Worm (Caenorhabditis elegans): Measurements from ENCODE around the gene glb-13.

Gene glb-13

ce11 chrX:12378293-12378692, at the start of gene glb-13:
Gene glb-13 (minus strand): TSS chrX:12378393.
- no peak for TF ChIP-seq unc-62 (GFP tag; optimal IDR thresholded peaks at IDR 0.05)

- no peak for TF ChIP-seq unc-62 (GFP tag; optimal IDR thresholded peaks at IDR 0.05)
Measured at ce11 chrX:12425427-12425826, 47.2 kb upstream of the glb-13 start, which contains the start of gene T24D3.2. Gene T24D3.2 (plus strand): TSS chrX:12425730.

ce11 chrX:12422580-12422979, 44.4 kb upstream of the glb-13 start:
- no peak for TF ChIP-seq unc-62 (GFP tag; optimal IDR thresholded peaks at IDR 0.05)

- TF ChIP-seq unc-62 (GFP tag; optimal IDR thresholded peaks at IDR 0.05) = no peak
Measured at ce11 chrX:12415832-12416231, 37.6 kb upstream of the glb-13 start.

ce11 chrX:12413941-12414340, 35.7 kb upstream of the glb-13 start, which contains the start of gene lin-2:
Gene lin-2 (minus strand): TSS chrX:12414041.
- no peak for TF ChIP-seq unc-62 (GFP tag; optimal IDR thresholded peaks at IDR 0.05)

- TF ChIP-seq unc-62 (GFP tag; optimal IDR thresholded peaks at IDR 0.05) = no peak
Measured at ce11 chrX:12407297-12407696, 29.1 kb upstream of the glb-13 start.

ce11 chrX:12406592-12406991, 28.4 kb upstream of the glb-13 start:
- no peak for TF ChIP-seq unc-62 (GFP tag; optimal IDR thresholded peaks at IDR 0.05)

- no peak for TF ChIP-seq unc-62 (GFP tag; optimal IDR thresholded peaks at IDR 0.05)
Measured at ce11 chrX:12406037-12406436, 27.8 kb upstream of the glb-13 start.

- no peak for TF ChIP-seq unc-62 (GFP tag; optimal IDR thresholded peaks at IDR 0.05)
Measured at ce11 chrX:12404729-12405128, 26.5 kb upstream of the glb-13 start.

ce11 chrX:12393786-12394308, 15.7 kb upstream of the glb-13 start, which contains the start of gene F17E5.2:
Gene F17E5.2 (plus strand): TSS chrX:12394258.
- TF ChIP-seq unc-62 (GFP tag; optimal IDR thresholded peaks at IDR 0.05) = no peak

- TF ChIP-seq unc-62 (GFP tag; optimal IDR thresholded peaks at IDR 0.05) = no peak
Measured at ce11 chrX:12391380-12391779, 13.2 kb upstream of the glb-13 start, which contains the start of gene nekl-3. Gene nekl-3 (minus strand): TSS chrX:12391480.

ce11 chrX:12375783-12376182, 2.4 kb downstream of the glb-13 start:
- no peak for TF ChIP-seq unc-62 (GFP tag; optimal IDR thresholded peaks at IDR 0.05)

ce11 chrX:12371321-12371720, 6.9 kb downstream of the glb-13 start, which contains the start of gene rif-1.2:
Gene rif-1.2 (minus strand): TSS chrX:12371421.
- no peak for TF ChIP-seq unc-62 (GFP tag; optimal IDR thresholded peaks at IDR 0.05)

ce11 chrX:12367498-12367897, 10.7 kb downstream of the glb-13 start:
- TF ChIP-seq unc-62 (GFP tag; optimal IDR thresholded peaks at IDR 0.05) = no peak

ce11 chrX:12365388-12365787, 12.8 kb downstream of the glb-13 start, which contains the start of gene F19H6.4:
Gene F19H6.4 (plus strand): TSS chrX:12365688.
- no peak for TF ChIP-seq unc-62 (GFP tag; optimal IDR thresholded peaks at IDR 0.05)

- no peak for TF ChIP-seq unc-62 (GFP tag; optimal IDR thresholded peaks at IDR 0.05)
Measured at ce11 chrX:12364804-12365203, 13.4 kb downstream of the glb-13 start, which contains the start of gene F19H6.5. Gene F19H6.5 (minus strand): TSS chrX:12364904.

- TF ChIP-seq unc-62 (GFP tag; optimal IDR thresholded peaks at IDR 0.05) = peak; percentile 33
Measured at ce11 chrX:12362951-12363486, 15.2 kb downstream of the glb-13 start.
